Fruit fly (Drosophila melanogaster) whole organism, embryonic: ENCODE measurements around the gene CG14020.

Experiments used
- Adf1 ChIP-seq: fragments of 200-800 bp; sonication (Bioruptor generic); IDR thresholded peaks from 2 replicates; pipeline ENCODE4 v1.3.6; 2022; ENCODE audit warnings: missing biosample characterization, missing genetic modification characterization
- ttk ChIP-seq: fragments of 200-800 bp; sonication (Bioruptor generic); IDR thresholded peaks from 2 replicates; pipeline ENCODE4 v2.1.2; 2022; ENCODE audit warnings: missing biosample characterization, missing genetic modification characterization
- unpg ChIP-seq: fragments of 200-800 bp; sonication (Bioruptor generic); optimal IDR thresholded peaks from 3 replicates; lab custom pipeline; 2018; ENCODE audit warnings: missing biosample characterization, mild to moderate bottlenecking, missing genetic modification characterization, moderate library complexity

- no peak for TF ChIP-seq unpg
- no peak for TF ChIP-seq Adf1 (GFP tag; lab: Robert Waterston, UW)
- no peak for TF ChIP-seq ttk (GFP tag; lab: Robert Waterston, UW)
These were observed at the start of gene CG14020 for dm6 chr2L:5517393-5517792.
